Fruit fly (Drosophila melanogaster): Measurements from ENCODE around the gene CG31709.
A peak's percentile ranks its signal among the peaks of the same experiment; 100 is the strongest.

Gene CG31709

DNA sequence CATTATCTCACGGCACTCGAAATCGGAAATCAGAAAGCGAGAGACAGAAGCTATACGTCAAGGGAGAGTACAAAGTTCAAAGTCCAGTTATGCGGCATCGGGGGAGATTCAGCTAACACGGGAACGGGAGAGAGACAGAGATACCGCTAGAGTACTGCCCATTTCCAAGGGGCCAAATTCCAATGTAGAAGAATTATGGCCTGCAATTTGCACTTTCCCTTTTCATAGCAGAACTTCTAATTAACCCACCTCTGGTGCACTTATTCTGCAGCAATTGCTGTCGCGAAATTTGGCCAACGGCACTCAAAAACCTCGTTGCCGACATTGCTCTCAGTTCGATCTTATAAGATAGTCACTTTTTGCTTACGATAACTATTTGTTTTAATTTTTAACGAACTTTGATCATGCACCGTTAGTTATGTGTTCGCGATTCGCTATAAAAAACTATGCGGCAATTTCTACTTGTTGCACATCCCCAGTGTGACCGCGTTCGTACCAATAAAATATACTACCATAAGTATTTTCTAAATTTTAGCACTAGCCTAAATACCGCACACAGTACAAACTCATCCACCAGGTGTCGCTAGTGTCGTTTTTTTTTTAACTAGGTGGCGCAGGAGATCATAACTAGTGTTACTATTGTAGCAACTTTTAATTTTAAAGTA, 3.0 kb downstream of the CG31709 start, which contains the start of gene Mtpalpha (continued):
- TF ChIP-seq chinmo (GFP tag; IDR thresholded peaks at IDR 0.05; ENCODE audit: partially characterized antibody) (peak; percentile 86; the same call in 2 of the 4 replicates), Scr (GFP tag; IDR thresholded peaks at IDR 0.05; ENCODE audit: partially characterized antibody) (no peak), CG8290 (GFP tag; optimal IDR thresholded peaks at IDR 0.05) (peak; percentile 96), CG8290 (tag; optimal IDR thresholded peaks at IDR 0.05) (no peak), Hey (tag; optimal IDR thresholded peaks at IDR 0.05) (no peak), CG8765 (GFP tag; IDR thresholded peaks at IDR 0.05) (no peak), gem (tag; optimal IDR thresholded peaks at IDR 0.05) (no peak), CG13123 (GFP tag; optimal IDR thresholded peaks at IDR 0.05) (no peak), Lhr (GFP tag; optimal IDR thresholded peaks at IDR 0.05) (peak; percentile 88), Asciz (GFP tag; optimal IDR thresholded peaks at IDR 0.05) (no peak), CG2889 (GFP tag; IDR thresholded peaks at IDR 0.05) (no peak), Dp (GFP tag; optimal IDR thresholded peaks at IDR 0.05) (peak; percentile 51), crc (GFP tag; optimal IDR thresholded peaks at IDR 0.05) (no peak), jumu (GFP tag; optimal IDR thresholded peaks at IDR 0.05) (peak; percentile 18), Myb (GFP tag; optimal IDR thresholded peaks at IDR 0.05) (peak; percentile 56), Neu2 (GFP tag; optimal IDR thresholded peaks at IDR 0.05; ENCODE audit: borderline replicate concordance) (no peak), CG9609 (GFP tag; optimal IDR thresholded peaks at IDR 0.05) (peak; percentile 13), sens-2 (GFP tag; IDR thresholded peaks at IDR 0.05) (no peak), CG16863 (GFP tag; optimal IDR thresholded peaks at IDR 0.05) (peak; percentile 37), fd102C (GFP tag; optimal IDR thresholded peaks at IDR 0.05) (no peak), stwl (tag; optimal IDR thresholded peaks at IDR 0.05) (peak; percentile 84), emc (GFP tag; optimal IDR thresholded peaks at IDR 0.05) (no peak), bsh (GFP tag; optimal IDR thresholded peaks at IDR 0.05) (peak; percentile 27 to 99), sr (GFP tag; IDR thresholded peaks at IDR 0.05) (no peak), CG7786 (GFP tag; optimal IDR thresholded peaks at IDR 0.05) (no peak), CG18619 (GFP tag; optimal IDR thresholded peaks at IDR 0.05) (no peak), CG3407 (GFP tag; optimal IDR thresholded peaks at IDR 0.05) (no peak), NfI (GFP tag; optimal IDR thresholded peaks at IDR 0.05) (peak; percentile 25), CG6813 (GFP tag; optimal IDR thresholded peaks at IDR 0.05) (no peak), cato (GFP tag; optimal IDR thresholded peaks at IDR 0.05; ENCODE audit: borderline replicate concordance) (no peak), Xrp1 (GFP tag; IDR thresholded peaks at IDR 0.05) (no peak), CG42726 (GFP tag; IDR thresholded peaks at IDR 0.05; ENCODE audit: partially characterized antibody) (0 out of 2 replicates have a peak, but pooled peaks have one; percentile 15), tx (GFP tag; optimal IDR thresholded peaks at IDR 0.05) (no peak), CG6765 (GFP tag; optimal IDR thresholded peaks at IDR 0.05) (peak; percentile 42), CG12659 (GFP tag; optimal IDR thresholded peaks at IDR 0.05) (peak; percentile 61), so (GFP tag; IDR thresholded peaks at IDR 0.05) (no peak), dati (GFP tag; IDR thresholded peaks at IDR 0.05) (no peak), mld (GFP tag; IDR thresholded peaks at IDR 0.05; ENCODE audit: partially characterized antibody) (no peak), Sox100B (GFP tag; optimal IDR thresholded peaks at IDR 0.05) (peak; percentile 8), zen2 (GFP tag; IDR thresholded peaks at IDR 0.05; ENCODE audit: partially characterized antibody) (no peak), CG1233 (GFP tag; optimal IDR thresholded peaks at IDR 0.05) (no peak), Max (GFP tag; optimal IDR thresholded peaks at IDR 0.05) (peak; percentile 26), eyg (GFP tag; optimal IDR thresholded peaks at IDR 0.05) (no peak), CG10979 (tag; optimal IDR thresholded peaks at IDR 0.05) (peak; percentile 100), CG9817 (tag; optimal IDR thresholded peaks at IDR 0.05) (peak; percentile 46), CG2678 (tag; optimal IDR thresholded peaks at IDR 0.05) (no peak), fd3F (GFP tag; optimal IDR thresholded peaks at IDR 0.05) (no peak), Side (GFP tag; optimal IDR thresholded peaks at IDR 0.05) (peak; percentile 34), CG12104 (GFP tag; optimal IDR thresholded peaks at IDR 0.05) (no peak)

Measured in whole organism, embryonic.